Fruit fly (Drosophila melanogaster) whole organism, prepupa: ENCODE measurements around the gene ry.

Experiments used
- Blimp-1 ChIP-seq: fragments of 200-800 bp; sonication (Bioruptor generic); optimal IDR thresholded peaks from 3 replicates; lab custom pipeline; 2017; ENCODE audit warnings: missing biosample characterization, missing genetic modification characterization, mild to moderate bottlenecking, moderate library complexity, missing genetic modification reagents
- CG10669 ChIP-seq: fragments of 200-800 bp; sonication (Bioruptor generic); optimal IDR thresholded peaks from 3 replicates; lab custom pipeline; 2018; ENCODE audit warnings: missing biosample characterization, mild to moderate bottlenecking, missing genetic modification characterization, moderate library complexity
- CG11294 ChIP-seq: fragments of 200-800 bp; sonication (Bioruptor generic); IDR thresholded peaks from 2 replicates; pipeline ENCODE4 v1.3.6; 2022; ENCODE audit warnings: missing biosample characterization, missing genetic modification characterization
- CG11762 ChIP-seq: fragments of 200-800 bp; sonication (Bioruptor generic); optimal IDR thresholded peaks from 3 replicates; lab custom pipeline; 2016; ENCODE audit warnings: missing biosample characterization, missing genetic modification characterization; ENCODE audit not compliant: insufficient read depth
- CG11902 ChIP-seq: fragments of 200-800 bp; sonication (Bioruptor generic); optimal IDR thresholded peaks from 3 replicates; lab custom pipeline; 2016; ENCODE audit warnings: missing biosample characterization, missing genetic modification characterization
- CG15336 ChIP-seq: fragments of 200-800 bp; sonication (Bioruptor generic); IDR thresholded peaks from 2 replicates; pipeline ENCODE4 v1.3.6; 2022; ENCODE audit warnings: missing biosample characterization, missing genetic modification characterization
- CG1621 ChIP-seq: fragments of 200-800 bp; sonication (Bioruptor generic); optimal IDR thresholded peaks from 3 replicates; lab custom pipeline; 2018; ENCODE audit warnings: missing biosample characterization, mild to moderate bottlenecking, missing genetic modification characterization
- CG16779 ChIP-seq: fragments of 200-800 bp; sonication (Bioruptor generic); optimal IDR thresholded peaks from 3 replicates; lab custom pipeline; 2017; ENCODE audit warnings: missing biosample characterization, mild to moderate bottlenecking, missing genetic modification characterization
- CG3032 ChIP-seq: fragments of 200-800 bp; optimal IDR thresholded peaks from 2 replicates; lab custom pipeline; 2019; ENCODE audit warnings: missing biosample characterization, mild to moderate bottlenecking, missing genetic modification characterization, moderate library complexity
- CG31627 ChIP-seq: fragments of 200-800 bp; sonication (Bioruptor generic); optimal IDR thresholded peaks from 3 replicates; lab custom pipeline; 2016; ENCODE audit warnings: missing biosample characterization, missing genetic modification characterization
- CG32006 ChIP-seq: fragments of 200-800 bp; sonication (Bioruptor generic); optimal IDR thresholded peaks from 3 replicates; lab custom pipeline; 2017; ENCODE audit warnings: missing biosample characterization, mild to moderate bottlenecking, missing genetic modification characterization
- CG3919 ChIP-seq: fragments of 200-800 bp; sonication (Bioruptor generic); optimal IDR thresholded peaks from 3 replicates; lab custom pipeline; 2016; ENCODE audit warnings: missing biosample characterization, missing genetic modification characterization
- CG4318 ChIP-seq: fragments of 200-800 bp; sonication (Bioruptor generic); optimal IDR thresholded peaks from 3 replicates; lab custom pipeline; 2017; ENCODE audit warnings: missing biosample characterization, mild to moderate bottlenecking, missing genetic modification characterization
- CG6276 ChIP-seq: fragments of 200-800 bp; sonication (Bioruptor generic); optimal IDR thresholded peaks from 2 replicates; lab custom pipeline; 2017; ENCODE audit warnings: missing biosample characterization, mild to moderate bottlenecking, missing genetic modification characterization
- CG6808 ChIP-seq: fragments of 200-800 bp; sonication (Bioruptor generic); optimal IDR thresholded peaks from 3 replicates; lab custom pipeline; 2017; ENCODE audit warnings: missing biosample characterization, missing genetic modification characterization, mild to moderate bottlenecking, moderate library complexity, missing genetic modification reagents
- CG6854 ChIP-seq: fragments of 200-800 bp; sonication (Bioruptor generic); optimal IDR thresholded peaks from 2 replicates; lab custom pipeline; 2017; ENCODE audit warnings: missing biosample characterization, mild to moderate bottlenecking, missing genetic modification characterization
- CG8119 ChIP-seq: fragments of 200-800 bp; sonication (Bioruptor generic); IDR thresholded peaks from 3 replicates; pipeline ENCODE4 v1.3.6; 2022; ENCODE audit warnings: missing biosample characterization, missing genetic modification characterization
- CG8319 ChIP-seq: fragments of 200-800 bp; sonication (Bioruptor generic); optimal IDR thresholded peaks from 3 replicates; lab custom pipeline; 2016; ENCODE audit warnings: missing biosample characterization, missing genetic modification characterization
- CG8632 ChIP-seq: fragments of 200-800 bp; sonication (Bioruptor generic); optimal IDR thresholded peaks from 3 replicates; lab custom pipeline; 2016; ENCODE audit warnings: missing biosample characterization, missing genetic modification characterization
- CG9139 ChIP-seq: fragments of 200-800 bp; sonication (Bioruptor generic); optimal IDR thresholded peaks from 3 replicates; lab custom pipeline; 2017; ENCODE audit warnings: missing biosample characterization, mild to moderate bottlenecking, missing genetic modification characterization
- Eip75B ChIP-seq: fragments of 200-800 bp; sonication (Bioruptor generic); optimal IDR thresholded peaks from 3 replicates; lab custom pipeline; 2016; ENCODE audit warnings: missing biosample characterization, missing genetic modification characterization
- Eip93F ChIP-seq: fragments of 200-800 bp; sonication (Bioruptor generic); optimal IDR thresholded peaks from 2 replicates; lab custom pipeline; 2016; ENCODE audit warnings: missing biosample characterization, mild to moderate bottlenecking, missing genetic modification characterization
- Gug ChIP-seq: fragments of 200-800 bp; sonication (Bioruptor generic); IDR thresholded peaks from 2 replicates; pipeline ENCODE4 v1.3.6; 2022; ENCODE audit warnings: missing biosample characterization, missing genetic modification characterization
- Hr38 ChIP-seq: sonication (Bioruptor generic); optimal IDR thresholded peaks from 2 replicates; lab custom pipeline; 2016; ENCODE audit warnings: missing biosample characterization, missing genetic modification characterization
- Hr39 ChIP-seq: fragments of 200-800 bp; sonication (Bioruptor generic); optimal IDR thresholded peaks from 2 replicates; lab custom pipeline; 2016; ENCODE audit warnings: missing biosample characterization, missing genetic modification characterization
- Met ChIP-seq: fragments of 200-800 bp; sonication (Bioruptor generic); optimal IDR thresholded peaks from 3 replicates; lab custom pipeline; 2016; ENCODE audit warnings: missing biosample characterization, missing genetic modification characterization
- OdsH ChIP-seq: fragments of 200-800 bp; sonication (Bioruptor generic); optimal IDR thresholded peaks from 3 replicates; lab custom pipeline; 2016; ENCODE audit warnings: missing biosample characterization, missing genetic modification characterization
- Sox102F ChIP-seq: fragments of 200-800 bp; sonication (Bioruptor generic); optimal IDR thresholded peaks from 2 replicates; lab custom pipeline; 2016; ENCODE audit warnings: missing biosample characterization, mild to moderate bottlenecking, missing genetic modification characterization
- Sox14 ChIP-seq: fragments of 200-800 bp; sonication (Bioruptor generic); optimal IDR thresholded peaks from 3 replicates; lab custom pipeline; 2016; ENCODE audit warnings: missing biosample characterization, missing genetic modification characterization
- acj6 ChIP-seq: fragments of 200-800 bp; sonication (Bioruptor generic); optimal IDR thresholded peaks from 3 replicates; lab custom pipeline; 2016; ENCODE audit warnings: missing biosample characterization, missing genetic modification characterization
- cyc ChIP-seq: fragments of 200-800 bp; sonication (Bioruptor generic); optimal IDR thresholded peaks from 3 replicates; lab custom pipeline; 2016; ENCODE audit warnings: missing biosample characterization, missing genetic modification characterization
- dac ChIP-seq: fragments of 200-800 bp; sonication (Bioruptor generic); optimal IDR thresholded peaks from 2 replicates; lab custom pipeline; 2017; ENCODE audit warnings: missing biosample characterization, mild to moderate bottlenecking, missing genetic modification characterization
- dsx ChIP-seq: fragments of 200-800 bp; optimal IDR thresholded peaks from 3 replicates; lab custom pipeline; 2019; ENCODE audit warnings: missing biosample characterization, mild to moderate bottlenecking, missing genetic modification characterization, moderate library complexity; ENCODE audit not compliant: poor library complexity, severe bottlenecking
- eg ChIP-seq: fragments of 200-800 bp; sonication (Bioruptor generic); IDR thresholded peaks from 3 replicates; pipeline ENCODE4 v1.3.6; 2022; ENCODE audit warnings: missing biosample characterization, missing genetic modification characterization
- esn ChIP-seq: fragments of 200-800 bp; sonication (Bioruptor generic); optimal IDR thresholded peaks from 2 replicates; lab custom pipeline; 2016; ENCODE audit warnings: missing biosample characterization, mild to moderate bottlenecking, missing genetic modification characterization, moderate library complexity
- fd59A ChIP-seq: fragments of 200-800 bp; sonication (Bioruptor generic); optimal IDR thresholded peaks from 2 replicates; lab custom pipeline; 2017; ENCODE audit warnings: missing biosample characterization, mild to moderate bottlenecking, missing genetic modification characterization, missing genetic modification reagents
- fd85E ChIP-seq: fragments of 200-800 bp; sonication (Bioruptor generic); optimal IDR thresholded peaks from 3 replicates; lab custom pipeline; 2016; ENCODE audit warnings: missing biosample characterization, missing genetic modification characterization
- fkh ChIP-seq: fragments of 200-800 bp; sonication (Bioruptor generic); optimal IDR thresholded peaks from 3 replicates; lab custom pipeline; 2017; ENCODE audit warnings: missing biosample characterization, mild to moderate bottlenecking, missing genetic modification characterization, moderate library complexity
- lz ChIP-seq: fragments of 200-800 bp; sonication (Bioruptor generic); optimal IDR thresholded peaks from 3 replicates; lab custom pipeline; 2016; ENCODE audit warnings: missing biosample characterization, missing genetic modification characterization
- net ChIP-seq: fragments of 200-800 bp; sonication (Bioruptor generic); optimal IDR thresholded peaks from 3 replicates; lab custom pipeline; 2016; ENCODE audit warnings: missing biosample characterization, missing genetic modification characterization
- pdm3 ChIP-seq: fragments of 200-800 bp; sonication (Bioruptor generic); optimal IDR thresholded peaks from 3 replicates; lab custom pipeline; 2016; ENCODE audit warnings: missing biosample characterization, missing genetic modification characterization
- salr ChIP-seq, 2 experiments: fragments of 200-800 bp; sonication (Bioruptor generic); optimal IDR thresholded peaks; 3 replicates each; lab custom pipeline; 2016 to 2018; ENCODE audit warnings: missing biosample characterization in 2 of 2, missing genetic modification characterization in 2 of 2, mild to moderate bottlenecking in 1 of 2
- spab ChIP-seq: fragments of 200-800 bp; sonication (Bioruptor generic); optimal IDR thresholded peaks from 2 replicates; lab custom pipeline; 2017; ENCODE audit warnings: missing biosample characterization, mild to moderate bottlenecking, missing genetic modification characterization, missing genetic modification reagents
- ss ChIP-seq, 2 experiments: fragments of 200-800 bp; sonication (Bioruptor generic); optimal IDR thresholded peaks; 2 replicates in 1 of 2; 3 replicates in 1 of 2; lab custom pipeline; 2017 to 2018; ENCODE audit warnings: mild to moderate bottlenecking in 2 of 2, missing biosample characterization in 2 of 2, missing genetic modification characterization in 2 of 2, moderate library complexity in 1 of 2
- svp ChIP-seq: fragments of 200-800 bp; sonication (Bioruptor generic); peaks from one replicate; lab custom pipeline; 2016; ENCODE audit warnings: missing biosample characterization, missing genetic modification characterization
- vri ChIP-seq: fragments of 200-800 bp; sonication (Bioruptor generic); optimal IDR thresholded peaks from 3 replicates; lab custom pipeline; 2016; ENCODE audit warnings: missing biosample characterization, mild to moderate bottlenecking, missing genetic modification characterization

ry gene

dm6 chr3R:13036064-13036463 lies 3.7 kb downstream of the ry start:
- TF ChIP-seq Gug: no peak
- no peak for TF ChIP-seq net (GFP tag; lab: Kevin White, UChicago)
- TF ChIP-seq svp (GFP tag; lab: Kevin White, UChicago): no peak

dm6 chr3R:13038075-13038474 lies 5.7 kb downstream of the ry start, which contains the start of gene CG11668:
Gene CG11668, plus strand, starts transcription at chr3R:13038375.
- TF ChIP-seq esn (no peak), fd85E (GFP tag; lab: Kevin White, UChicago) (no peak), CG6276 (GFP tag; lab: Kevin White, UChicago) (no peak), salr (GFP tag; optimal IDR thresholded peaks at IDR 0.05; lab: Kevin White, UChicago) (no peak)

DNA sequence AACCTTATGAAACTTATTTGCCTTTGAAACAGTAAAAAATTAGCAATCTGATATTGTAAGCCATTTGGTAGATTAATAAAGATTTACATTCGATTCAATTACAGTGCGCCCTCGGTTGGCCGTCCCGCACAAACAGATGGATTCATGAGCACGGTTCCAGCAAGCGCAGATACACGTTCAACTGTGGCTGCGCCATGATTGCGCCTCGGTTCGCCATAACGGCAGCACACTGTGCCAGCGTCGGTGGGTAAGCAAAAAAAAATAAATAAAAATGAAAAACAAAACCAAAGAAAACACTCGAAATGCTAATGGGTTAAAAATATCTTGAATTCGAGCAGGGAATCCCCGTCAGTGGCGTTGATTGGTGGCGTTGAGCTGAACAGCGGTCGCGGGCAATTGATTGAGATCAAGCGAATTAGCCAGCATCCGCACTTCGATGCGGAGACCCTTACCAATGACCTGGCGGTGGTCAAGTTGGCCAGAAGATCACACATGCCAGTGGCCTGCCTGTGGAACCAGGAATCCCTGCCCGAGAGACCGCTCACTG lies 6.8 kb downstream of the ry start:
- TF ChIP-seq CG11902 (GFP tag; lab: Kevin White, UChicago): no peak
- TF ChIP-seq Sox14 (GFP tag; lab: Kevin White, UChicago): peak; percentile 24
- no peak for TF ChIP-seq fd85E (GFP tag; lab: Kevin White, UChicago)
- no peak for TF ChIP-seq OdsH (GFP tag; lab: Kevin White, UChicago)
- TF ChIP-seq CG10669 (GFP tag; lab: Kevin White, UChicago): no peak
- no peak for TF ChIP-seq CG9139 (GFP tag; lab: Kevin White, UChicago)
- TF ChIP-seq ss (GFP tag; optimal IDR thresholded peaks at IDR 0.05; lab: Kevin White, UChicago): no peak
- no peak for TF ChIP-seq vri (GFP tag; lab: Kevin White, UChicago)
- TF ChIP-seq CG6808: peak; percentile 16
- no peak for TF ChIP-seq CG3919
- TF ChIP-seq CG3032 (tag; lab: Kevin White, UChicago): no peak
- peak; percentile 8 for TF ChIP-seq Sox102F
- no peak for TF ChIP-seq dac (GFP tag; lab: Kevin White, UChicago)
- TF ChIP-seq CG16779 (tag; lab: Kevin White, UChicago): no peak
- TF ChIP-seq CG15336 (GFP tag; lab: Robert Waterston, UW): no peak
- no peak for TF ChIP-seq Hr38 (GFP tag; lab: Kevin White, UChicago)
- no peak for TF ChIP-seq CG6854
- TF ChIP-seq fd59A (GFP tag; lab: Kevin White, UChicago): no peak
- TF ChIP-seq esn: no peak
- TF ChIP-seq CG1621 (tag; lab: Kevin White, UChicago): no peak
- TF ChIP-seq Blimp-1 (GFP tag; lab: Kevin White, UChicago): no peak
- no peak for TF ChIP-seq acj6 (GFP tag; lab: Kevin White, UChicago)
- no peak for TF ChIP-seq CG6276 (GFP tag; lab: Kevin White, UChicago)
- 0 out of 3 replicates have a peak, but pooled peaks have one; percentile 32 for TF ChIP-seq CG8119 (GFP tag; lab: Robert Waterston, UW)
- peak; percentile 17 for TF ChIP-seq cyc
- peak; percentile 12 for TF ChIP-seq pdm3 (GFP tag; lab: Kevin White, UChicago)
- no peak for TF ChIP-seq CG11762 (GFP tag; lab: Kevin White, UChicago)
- TF ChIP-seq CG32006 (GFP tag; lab: Kevin White, UChicago): no peak
- no peak for TF ChIP-seq CG8319
- peak; percentile 8 for TF ChIP-seq net (GFP tag; lab: Kevin White, UChicago)
- TF ChIP-seq Hr39 (GFP tag; lab: Kevin White, UChicago): peak; percentile 51
- TF ChIP-seq salr (GFP tag; optimal IDR thresholded peaks at IDR 0.05; lab: Kevin White, UChicago): no peak
- TF ChIP-seq CG4318 (GFP tag; lab: Kevin White, UChicago): no peak
- TF ChIP-seq spab (GFP tag; lab: Kevin White, UChicago): peak; percentile 9
- peak; percentile 27 for TF ChIP-seq CG8632 (GFP tag; lab: Kevin White, UChicago)
- peak; percentile 24 for TF ChIP-seq lz (GFP tag; lab: Kevin White, UChicago)
- peak; percentile 51 for TF ChIP-seq Met (GFP tag; lab: Kevin White, UChicago)
- TF ChIP-seq fkh (GFP tag; lab: Kevin White, UChicago): no peak
- peak; percentile 43 for TF ChIP-seq CG31627
- TF ChIP-seq CG11294 (GFP tag; lab: Robert Waterston, UW): no peak
- peak; percentile 57; the same call in 2 of the 3 replicates for TF ChIP-seq eg
- TF ChIP-seq dsx: no peak
- TF ChIP-seq Eip75B: no peak
- no peak for TF ChIP-seq Eip93F (GFP tag; lab: Kevin White, UChicago)
